Fruit fly (Drosophila melanogaster) whole organism, wandering third instar larva: ENCODE results near the gene Pgant2.

ENCODE experiments used
- Abd-B ChIP-seq: fragments of >200 bp; optimal IDR thresholded peaks from 2 replicates; lab custom pipeline; 2017; ENCODE audit warnings: missing biosample characterization, missing genetic modification characterization
- CG32264 ChIP-seq: fragments of 200-800 bp; sonication (Bioruptor generic); optimal IDR thresholded peaks from 2 replicates; lab custom pipeline; 2016; ENCODE audit warnings: missing biosample characterization, missing genetic modification characterization
- CG9705 ChIP-seq: fragments of 200-800 bp; sonication (Bioruptor generic); optimal IDR thresholded peaks from 2 replicates; lab custom pipeline; 2018; ENCODE audit warnings: missing biosample characterization, mild to moderate bottlenecking, missing genetic modification characterization
- CrebA ChIP-seq: fragments of 200-800 bp; sonication (Bioruptor generic); optimal IDR thresholded peaks from 2 replicates; lab custom pipeline; 2016; ENCODE audit warnings: missing biosample characterization, mild to moderate bottlenecking, missing genetic modification characterization, borderline replicate concordance
- Dfd ChIP-seq: fragments of >200 bp; optimal IDR thresholded peaks from 2 replicates; lab custom pipeline; 2017; ENCODE audit warnings: missing biosample characterization, missing genetic modification characterization
- Dif ChIP-seq: fragments of 200-275, 200-300 bp; sonication (Bioruptor generic); optimal IDR thresholded peaks from 2 replicates; lab custom pipeline; 2018; ENCODE audit warnings: missing biosample characterization, missing genetic modification characterization; ENCODE audit not compliant: partially characterized antibody
- GATAd ChIP-seq: sonication (Bioruptor generic); optimal IDR thresholded peaks from 2 replicates; lab custom pipeline; 2016; ENCODE audit warnings: missing biosample characterization, missing genetic modification characterization
- HLH106 ChIP-seq: fragments of 200-800 bp; optimal IDR thresholded peaks from 3 replicates; lab custom pipeline; 2019; ENCODE audit warnings: missing biosample characterization, mild to moderate bottlenecking, missing genetic modification characterization, moderate library complexity
- Hnf4 ChIP-seq: fragments of 200-800 bp; sonication (Bioruptor generic); optimal IDR thresholded peaks from 2 replicates; lab custom pipeline; 2016; ENCODE audit warnings: missing biosample characterization, mild to moderate bottlenecking, missing genetic modification characterization
- Hr78 ChIP-seq: fragments of >200 bp; optimal IDR thresholded peaks from 2 replicates; lab custom pipeline; 2017; ENCODE audit warnings: missing biosample characterization, missing genetic modification characterization
- Hr83 ChIP-seq: fragments of 200-300 bp; sonication (Bioruptor generic); optimal IDR thresholded peaks from 2 replicates; lab custom pipeline; 2016; ENCODE audit warnings: missing biosample characterization, mild to moderate bottlenecking, missing genetic modification characterization, moderate library complexity; ENCODE audit not compliant: poor library complexity, severe bottlenecking
- Jra ChIP-seq: sonication (Bioruptor generic); optimal IDR thresholded peaks from 2 replicates; lab custom pipeline; 2016; ENCODE audit warnings: missing biosample characterization, missing genetic modification characterization
- N ChIP-seq: fragments of >200 bp; optimal IDR thresholded peaks from 2 replicates; lab custom pipeline; 2018; ENCODE audit warnings: missing biosample characterization, missing external identifiers, missing genetic modification characterization
- OdsH ChIP-seq: fragments of 200-800 bp; sonication (Bioruptor generic); optimal IDR thresholded peaks from 2 replicates; lab custom pipeline; 2016; ENCODE audit warnings: missing biosample characterization, mild to moderate bottlenecking, missing genetic modification characterization
- Rel ChIP-seq, 2 experiments: fragments of 200-800 bp; sonication (Bioruptor generic) in 1 of 2; optimal IDR thresholded peaks; 2 replicates in 1 of 2; 3 replicates in 1 of 2; lab custom pipeline; 2016 to 2019; ENCODE audit warnings: mild to moderate bottlenecking in 2 of 2, missing biosample characterization in 2 of 2, missing genetic modification characterization in 2 of 2, moderate library complexity in 1 of 2
- Sp1 ChIP-seq: fragments of 200-800 bp; sonication (Bioruptor generic); optimal IDR thresholded peaks from 3 replicates; lab custom pipeline; 2019; ENCODE audit warnings: missing biosample characterization, mild to moderate bottlenecking, missing genetic modification characterization, moderate library complexity
- Vsx2 ChIP-seq: fragments of 200-300, 225-300 bp; sonication (Bioruptor generic); optimal IDR thresholded peaks from 2 replicates; lab custom pipeline; 2018; ENCODE audit warnings: missing biosample characterization, missing genetic modification characterization; ENCODE audit not compliant: partially characterized antibody
- br ChIP-seq: fragments of 200-800 bp; sonication (Bioruptor generic); optimal IDR thresholded peaks from 2 replicates; lab custom pipeline; 2016; ENCODE audit warnings: missing biosample characterization, missing genetic modification characterization
- brk ChIP-seq: fragments of 200-800 bp; sonication (Bioruptor generic); optimal IDR thresholded peaks from 2 replicates; lab custom pipeline; 2016; ENCODE audit warnings: missing biosample characterization, mild to moderate bottlenecking, missing genetic modification characterization
- dsf ChIP-seq: sonication (Bioruptor generic); optimal IDR thresholded peaks from 2 replicates; lab custom pipeline; 2016; ENCODE audit warnings: missing biosample characterization, missing genetic modification characterization, borderline replicate concordance
- ey ChIP-seq: fragments of 200-800 bp; sonication (Bioruptor generic); optimal IDR thresholded peaks from 2 replicates; lab custom pipeline; 2016; ENCODE audit warnings: missing biosample characterization, missing genetic modification characterization
- foxo ChIP-seq, 2 experiments: fragments of 200-800 bp; sonication (Bioruptor generic); optimal IDR thresholded peaks; 2 replicates in 1 of 2; 3 replicates in 1 of 2; lab custom pipeline; 2016 to 2017; ENCODE audit warnings: missing biosample characterization in 2 of 2, missing genetic modification characterization in 2 of 2
- fru ChIP-seq: fragments of 200-800 bp; sonication (Bioruptor generic); optimal IDR thresholded peaks from 3 replicates; lab custom pipeline; 2016; ENCODE audit warnings: missing biosample characterization, mild to moderate bottlenecking, missing genetic modification characterization
- h ChIP-seq: fragments of 200-800 bp; sonication (Bioruptor generic); optimal IDR thresholded peaks from 3 replicates; lab custom pipeline; 2016; ENCODE audit warnings: missing biosample characterization, mild to moderate bottlenecking, missing genetic modification characterization
- jim ChIP-seq: fragments of 175-275, 200-325 bp; sonication (Bioruptor generic); optimal IDR thresholded peaks from 2 replicates; lab custom pipeline; 2016; ENCODE audit warnings: missing biosample characterization, mild to moderate bottlenecking, missing genetic modification characterization
- lola ChIP-seq: fragments of >200 bp; optimal IDR thresholded peaks from 2 replicates; lab custom pipeline; 2017; ENCODE audit warnings: missing biosample characterization, missing genetic modification characterization
- pan ChIP-seq: fragments of >200 bp; optimal IDR thresholded peaks from 2 replicates; lab custom pipeline; 2017
- rgr ChIP-seq: fragments of 200-800 bp; sonication (Bioruptor generic); optimal IDR thresholded peaks from 3 replicates; lab custom pipeline; 2016; ENCODE audit warnings: missing biosample characterization, mild to moderate bottlenecking, missing genetic modification characterization
- sage ChIP-seq: fragments of 200-800 bp; sonication (Bioruptor generic); optimal IDR thresholded peaks from 2 replicates; lab custom pipeline; 2016; ENCODE audit warnings: missing biosample characterization, mild to moderate bottlenecking, missing genetic modification characterization
- sv ChIP-seq: fragments of 200-800 bp; sonication (Bioruptor generic); optimal IDR thresholded peaks from 3 replicates; lab custom pipeline; 2016; ENCODE audit warnings: missing biosample characterization, missing genetic modification characterization
- tai ChIP-seq: sonication (Bioruptor generic); optimal IDR thresholded peaks from 2 replicates; lab custom pipeline; 2016; ENCODE audit warnings: missing biosample characterization, missing genetic modification characterization
- usp ChIP-seq: fragments of >200 bp; optimal IDR thresholded peaks from 2 replicates; lab custom pipeline; 2017; ENCODE audit warnings: missing biosample characterization, missing genetic modification characterization
- woc ChIP-seq: sonication (Bioruptor generic); optimal IDR thresholded peaks from 2 replicates; lab custom pipeline; 2016; ENCODE audit warnings: missing biosample characterization, mild to moderate bottlenecking, missing genetic modification characterization

Pgant2 gene

DNA sequence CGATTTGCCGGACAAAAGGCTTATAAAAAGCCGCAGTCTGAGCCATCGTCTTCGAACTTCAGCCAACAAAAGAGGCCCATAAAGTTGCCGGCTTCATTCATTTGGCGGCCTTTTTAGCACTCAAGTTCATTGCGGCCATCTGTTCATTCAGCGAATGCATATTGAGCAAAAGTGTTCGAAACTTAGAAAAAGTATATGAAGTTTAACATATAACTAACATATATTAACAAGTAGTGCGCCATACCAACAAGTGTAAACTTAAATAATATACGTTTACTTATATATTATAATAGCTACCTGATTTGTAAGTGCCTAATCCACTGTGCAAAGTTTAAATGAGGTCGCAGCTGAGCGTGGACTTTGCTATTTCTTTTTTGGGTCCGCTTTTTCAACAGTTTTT is 9.8 kb upstream of the Pgant2 start:
- TF ChIP-seq Sp1 (GFP tag; lab: Kevin White, UChicago) = no peak
- TF ChIP-seq CG9705 (GFP tag; lab: Kevin White, UChicago) = no peak
- TF ChIP-seq tai (GFP tag; lab: Kevin White, UChicago) = no peak
- no peak for TF ChIP-seq dsf
- no peak for TF ChIP-seq brk
- TF ChIP-seq woc (GFP tag; lab: Kevin White, UChicago) = no peak
- no peak for TF ChIP-seq Hr78 (GFP tag; lab: Kevin White, UChicago)
- TF ChIP-seq h (GFP tag; lab: Kevin White, UChicago) = no peak
- TF ChIP-seq Vsx2 (GFP tag; lab: Kevin White, UChicago) = no peak
- no peak for TF ChIP-seq Hr83 (GFP tag; lab: Kevin White, UChicago)
- TF ChIP-seq Dif (GFP tag; lab: Kevin White, UChicago) = no peak
- no peak for TF ChIP-seq ey (GFP tag; lab: Kevin White, UChicago)
- TF ChIP-seq fru (GFP tag; lab: Kevin White, UChicago) = no peak

dm6 chr2L:3435086-3435485 is 8.6 kb upstream of the Pgant2 start:
- TF ChIP-seq pan (lab: Kevin White, UChicago) = no peak
- TF ChIP-seq dsf = no peak
- no peak for TF ChIP-seq fru (GFP tag; lab: Kevin White, UChicago)
- no peak for TF ChIP-seq N (GFP tag; lab: Kevin White, UChicago)
- no peak for TF ChIP-seq woc (GFP tag; lab: Kevin White, UChicago)
- no peak for TF ChIP-seq CrebA (GFP tag; lab: Kevin White, UChicago)
- no peak for TF ChIP-seq Dfd (GFP tag; lab: Kevin White, UChicago)

DNA sequence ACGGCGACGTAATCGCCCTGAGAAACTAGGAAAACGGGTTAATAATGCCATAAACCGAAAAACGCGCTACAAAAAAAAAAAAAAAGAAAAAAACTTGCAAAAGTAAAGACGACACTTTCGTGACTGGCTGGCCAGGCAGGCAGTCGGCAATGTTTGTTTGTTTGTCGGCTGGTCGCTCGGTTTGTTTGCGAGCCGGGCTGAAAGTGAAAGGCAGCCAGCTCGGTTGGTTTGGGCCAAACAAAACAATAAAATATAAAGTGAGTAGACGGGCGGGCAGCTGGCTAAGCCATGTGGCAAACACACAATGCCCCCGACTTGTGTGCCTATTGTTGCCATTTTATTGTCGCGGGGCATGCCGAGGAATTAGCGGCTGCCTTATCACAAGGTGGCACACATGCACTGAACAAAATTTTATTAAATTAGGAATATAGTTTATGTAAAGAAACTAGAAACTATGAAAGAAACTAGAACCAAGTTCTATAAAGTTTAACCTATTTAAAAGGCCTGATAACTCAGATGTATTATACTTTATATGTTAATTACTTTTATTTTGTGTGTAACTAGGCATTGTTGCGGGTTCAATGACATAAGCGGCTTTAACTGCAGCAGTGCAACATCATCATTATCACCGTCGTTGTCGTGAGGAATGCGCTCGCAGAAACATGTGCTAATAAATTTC is 2.0 kb upstream of the Pgant2 start:
- TF ChIP-seq Hr83 (GFP tag; lab: Kevin White, UChicago) (no peak), tai (GFP tag; lab: Kevin White, UChicago) (no peak), CG9705 (GFP tag; lab: Kevin White, UChicago) (no peak), rgr (GFP tag; lab: Kevin White, UChicago) (no peak), Rel (GFP tag; optimal IDR thresholded peaks at IDR 0.05; lab: Kevin White, UChicago) (no peak), Rel (tag; optimal IDR thresholded peaks at IDR 0.05; lab: Kevin White, UChicago) (no peak), Jra (GFP tag; lab: Kevin White, UChicago) (no peak), Vsx2 (GFP tag; lab: Kevin White, UChicago) (no peak), woc (GFP tag; lab: Kevin White, UChicago) (no peak), GATAd (GFP tag; lab: Kevin White, UChicago) (no peak), jim (GFP tag; lab: Kevin White, UChicago) (no peak)

dm6 chr2L:3425947-3426346 is 572 bp downstream of the Pgant2 start:
- TF ChIP-seq Dfd (GFP tag; lab: Kevin White, UChicago) (no peak), fru (GFP tag; lab: Kevin White, UChicago) (no peak), woc (GFP tag; lab: Kevin White, UChicago) (no peak), Hr83 (GFP tag; lab: Kevin White, UChicago) (no peak), rgr (GFP tag; lab: Kevin White, UChicago) (no peak), Jra (GFP tag; lab: Kevin White, UChicago) (no peak), OdsH (GFP tag; lab: Kevin White, UChicago) (no peak), foxo (GFP tag; optimal IDR thresholded peaks at IDR 0.05; lab: Kevin White, UChicago) (no peak), brk (no peak), HLH106 (tag; lab: Kevin White, UChicago) (no peak), Abd-B (GFP tag; lab: Kevin White, UChicago) (no peak), pan (lab: Kevin White, UChicago) (no peak)

- TF ChIP-seq CrebA (GFP tag; lab: Kevin White, UChicago) (no peak), HLH106 (tag; lab: Kevin White, UChicago) (no peak), woc (GFP tag; lab: Kevin White, UChicago) (no peak), usp (GFP tag; lab: Kevin White, UChicago) (no peak), fru (GFP tag; lab: Kevin White, UChicago) (no peak), Hnf4 (GFP tag; lab: Kevin White, UChicago) (no peak), N (GFP tag; lab: Kevin White, UChicago) (no peak), Abd-B (GFP tag; lab: Kevin White, UChicago) (no peak), Vsx2 (GFP tag; lab: Kevin White, UChicago) (no peak), brk (no peak), tai (GFP tag; lab: Kevin White, UChicago) (no peak), pan (lab: Kevin White, UChicago) (no peak), sage (GFP tag; lab: Kevin White, UChicago) (no peak), lola (GFP tag; lab: Kevin White, UChicago) (no peak), dsf (no peak), h (GFP tag; lab: Kevin White, UChicago) (no peak), sv (no peak), br (GFP tag; lab: Kevin White, UChicago) (no peak), Jra (GFP tag; lab: Kevin White, UChicago) (no peak), CG32264 (no peak)
Observed at dm6 chr2L:3422753-3423152, 3.8 kb downstream of the Pgant2 start.
